Fruit fly (Drosophila melanogaster) whole organism, prepupa: Measurements from ENCODE around the gene Map205.

Experiments used
- CG11294 ChIP-seq: fragments of 200-800 bp; sonication (Bioruptor generic); IDR thresholded peaks from 2 replicates; pipeline ENCODE4 v1.3.6; 2022; ENCODE audit warnings: missing biosample characterization, missing genetic modification characterization
- CG6854 ChIP-seq: fragments of 200-800 bp; sonication (Bioruptor generic); optimal IDR thresholded peaks from 2 replicates; lab custom pipeline; 2017; ENCODE audit warnings: missing biosample characterization, mild to moderate bottlenecking, missing genetic modification characterization
- CG9139 ChIP-seq: fragments of 200-800 bp; sonication (Bioruptor generic); optimal IDR thresholded peaks from 3 replicates; lab custom pipeline; 2017; ENCODE audit warnings: missing biosample characterization, mild to moderate bottlenecking, missing genetic modification characterization
- esn ChIP-seq: fragments of 200-800 bp; sonication (Bioruptor generic); optimal IDR thresholded peaks from 2 replicates; lab custom pipeline; 2016; ENCODE audit warnings: missing biosample characterization, mild to moderate bottlenecking, missing genetic modification characterization, moderate library complexity
- fkh ChIP-seq: fragments of 200-800 bp; sonication (Bioruptor generic); optimal IDR thresholded peaks from 3 replicates; lab custom pipeline; 2017; ENCODE audit warnings: missing biosample characterization, mild to moderate bottlenecking, missing genetic modification characterization, moderate library complexity
- salr ChIP-seq, 2 experiments: fragments of 200-800 bp; sonication (Bioruptor generic); optimal IDR thresholded peaks; 3 replicates each; lab custom pipeline; 2016 to 2018; ENCODE audit warnings: missing biosample characterization in 2 of 2, missing genetic modification characterization in 2 of 2, mild to moderate bottlenecking in 1 of 2

DNA sequence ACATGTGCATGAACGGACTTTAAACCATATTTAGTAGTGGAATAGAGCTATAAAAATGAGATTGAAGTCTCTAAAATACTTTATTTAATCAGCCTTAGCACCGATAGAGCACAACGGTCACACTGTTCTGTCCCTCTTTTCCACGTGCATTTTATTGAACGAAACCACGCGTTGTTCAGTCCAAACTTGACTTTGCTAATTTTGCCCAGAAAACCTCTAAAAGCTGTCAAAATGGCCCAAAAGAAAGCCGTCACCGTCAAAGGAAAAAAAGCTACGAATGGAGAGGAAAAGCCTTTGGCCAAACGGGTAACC lies 15.8 kb downstream of the Map205 start:
- no peak for TF ChIP-seq esn
- TF ChIP-seq fkh, result no peak
- TF ChIP-seq CG9139 (GFP tag; lab: Kevin White, UChicago), result no peak
- no peak for TF ChIP-seq CG6854 (GFP tag; lab: Kevin White, UChicago)
- TF ChIP-seq salr (GFP tag; optimal IDR thresholded peaks at IDR 0.05; lab: Kevin White, UChicago), result no peak
- no peak for TF ChIP-seq CG11294 (GFP tag; lab: Robert Waterston, UW)
